Fruit fly (Drosophila melanogaster) whole organism, embryonic: Measurements from ENCODE around the gene CG4704.

ENCODE experiments used
- Aef1 ChIP-seq: fragments of 200-800 bp; sonication (Bioruptor generic); IDR thresholded peaks from 3 replicates; pipeline ENCODE4 v1.3.6; 2022; ENCODE audit warnings: missing biosample characterization, missing genetic modification characterization
- Antp ChIP-seq: fragments of 200-800 bp; sonication (Bioruptor generic); optimal IDR thresholded peaks from 3 replicates; lab custom pipeline; 2016; ENCODE audit warnings: missing biosample characterization, missing genetic modification characterization
- CG10654 ChIP-seq: fragments of 200-800 bp; sonication (Bioruptor generic); optimal IDR thresholded peaks from 2 replicates; lab custom pipeline; 2016; ENCODE audit warnings: missing biosample characterization, missing genetic modification characterization
- CG10959 ChIP-seq: fragments of 200-800 bp; sonication (Bioruptor generic); IDR thresholded peaks from 2 replicates; pipeline ENCODE4 v1.3.6; 2022; ENCODE audit warnings: missing biosample characterization, missing genetic modification characterization
- CG10979 ChIP-seq: fragments of 200-800 bp; sonication (Bioruptor generic); optimal IDR thresholded peaks from 2 replicates; lab custom pipeline; 2018; ENCODE audit warnings: missing biosample characterization, mild to moderate bottlenecking, missing genetic modification characterization, moderate library complexity
- CG12391 ChIP-seq: fragments of 200-800 bp; sonication (Bioruptor generic); optimal IDR thresholded peaks from 3 replicates; lab custom pipeline; 2018; ENCODE audit warnings: missing biosample characterization, mild to moderate bottlenecking, missing genetic modification characterization, moderate library complexity
- CG18619 ChIP-seq: fragments of 200-800 bp; sonication (Bioruptor generic); optimal IDR thresholded peaks from 3 replicates; lab custom pipeline; 2017; ENCODE audit warnings: missing biosample characterization, mild to moderate bottlenecking, missing genetic modification characterization
- CG18764 ChIP-seq: fragments of 200-800 bp; sonication (Bioruptor generic); optimal IDR thresholded peaks from 3 replicates; lab custom pipeline; 2016; ENCODE audit warnings: missing biosample characterization, missing genetic modification characterization
- CG30403 ChIP-seq: fragments of 200-800 bp; sonication (Bioruptor generic); optimal IDR thresholded peaks from 3 replicates; lab custom pipeline; 2016; ENCODE audit warnings: missing biosample characterization, missing genetic modification characterization
- CG43689 ChIP-seq: fragments of 200-800 bp; sonication (Bioruptor generic); IDR thresholded peaks from 2 replicates; pipeline ENCODE4 v1.3.6; 2022; ENCODE audit warnings: missing biosample characterization, missing genetic modification characterization
- CG6765 ChIP-seq: fragments of 200-800 bp; sonication (Bioruptor generic); optimal IDR thresholded peaks from 3 replicates; lab custom pipeline; 2017; ENCODE audit warnings: missing biosample characterization, mild to moderate bottlenecking, missing genetic modification characterization
- CG7928 ChIP-seq: fragments of 200-800 bp; sonication (Bioruptor generic); optimal IDR thresholded peaks from 2 replicates; lab custom pipeline; 2017; ENCODE audit warnings: missing biosample characterization, mild to moderate bottlenecking, missing genetic modification characterization
- CG9727 ChIP-seq: fragments of 200-800 bp; sonication (Bioruptor generic); optimal IDR thresholded peaks from 3 replicates; lab custom pipeline; 2017; ENCODE audit warnings: missing biosample characterization, mild to moderate bottlenecking, missing genetic modification characterization
- CG9876 ChIP-seq: fragments of 200-800 bp; sonication (Bioruptor generic); optimal IDR thresholded peaks from 2 replicates; lab custom pipeline; 2016; ENCODE audit warnings: missing biosample characterization, missing genetic modification characterization
- CHES-1-like ChIP-seq: fragments of 200-800 bp; sonication (Bioruptor generic); optimal IDR thresholded peaks from 2 replicates; lab custom pipeline; 2016; ENCODE audit warnings: missing biosample characterization, missing genetic modification characterization
- D19A ChIP-seq: fragments of 200-800 bp; optimal IDR thresholded peaks from 3 replicates; lab custom pipeline; 2019; ENCODE audit warnings: missing biosample characterization, mild to moderate bottlenecking, missing genetic modification characterization, moderate library complexity
- Dek ChIP-seq: fragments of 200-800 bp; sonication (Bioruptor generic); optimal IDR thresholded peaks from 3 replicates; lab custom pipeline; 2019; ENCODE audit warnings: missing biosample characterization, mild to moderate bottlenecking, missing genetic modification characterization, moderate library complexity
- Dp ChIP-seq: fragments of 200-800 bp; sonication (Bioruptor generic); optimal IDR thresholded peaks from 2 replicates; lab custom pipeline; 2018; ENCODE audit warnings: missing biosample characterization, mild to moderate bottlenecking, missing genetic modification characterization, moderate library complexity
- Fer2 ChIP-seq: fragments of 200-800 bp; sonication (Bioruptor generic); optimal IDR thresholded peaks from 2 replicates; lab custom pipeline; 2018; ENCODE audit warnings: missing biosample characterization, mild to moderate bottlenecking, missing genetic modification characterization, moderate library complexity
- GATAe ChIP-seq: fragments of 200-800 bp; sonication (Bioruptor generic); conservative IDR thresholded peaks from 2 replicates; pipeline ENCODE4 v1.3.6; 2022; ENCODE audit warnings: missing biosample characterization, missing genetic modification characterization
- HHEX ChIP-seq: fragments of 200-800 bp; sonication (Bioruptor generic); optimal IDR thresholded peaks from 3 replicates; lab custom pipeline; 2017; ENCODE audit warnings: missing biosample characterization, mild to moderate bottlenecking, missing genetic modification characterization, missing genetic modification reagents
- Hand ChIP-seq: fragments of 200-800 bp; sonication (Bioruptor generic); optimal IDR thresholded peaks from 2 replicates; lab custom pipeline; 2017; ENCODE audit warnings: mild to moderate bottlenecking, missing biosample characterization, missing genetic modification reagents, missing genetic modification characterization
- Hmr ChIP-seq: fragments of 200-800 bp; sonication (Bioruptor generic); optimal IDR thresholded peaks from 3 replicates; lab custom pipeline; 2017; ENCODE audit warnings: mild to moderate bottlenecking, missing biosample characterization, missing genetic modification reagents, missing genetic modification characterization
- Kr ChIP-seq: fragments of 200-800 bp; sonication (Bioruptor generic); optimal IDR thresholded peaks from 2 replicates; lab custom pipeline; 2017; ENCODE audit warnings: missing biosample characterization, mild to moderate bottlenecking, missing genetic modification characterization
- Lhr ChIP-seq: fragments of 200-800 bp; sonication (Bioruptor generic); optimal IDR thresholded peaks from 3 replicates; lab custom pipeline; 2017; ENCODE audit warnings: mild to moderate bottlenecking, missing biosample characterization, missing genetic modification reagents, missing genetic modification characterization
- Max ChIP-seq: fragments of 200-800 bp; sonication (Bioruptor generic); optimal IDR thresholded peaks from 2 replicates; lab custom pipeline; 2016; ENCODE audit warnings: missing biosample characterization, mild to moderate bottlenecking, missing genetic modification characterization
- NK7.1 ChIP-seq: fragments of 200-800 bp; sonication (Bioruptor generic); optimal IDR thresholded peaks from 3 replicates; lab custom pipeline; 2016; ENCODE audit warnings: missing biosample characterization, missing genetic modification characterization
- Taf1 ChIP-seq: fragments of 200-800 bp; sonication (Bioruptor generic); IDR thresholded peaks from 2 replicates; pipeline ENCODE4 v1.3.6; 2022; ENCODE audit warnings: missing biosample characterization, missing genetic modification characterization
- Trl ChIP-seq, 3 experiments: fragments of >200 bp in 2 of 3; fragments of 200-800 bp in 1 of 3; sonication (Bioruptor generic) in 1 of 3; optimal IDR thresholded peaks; 2 replicates in 1 of 3; 3 replicates in 2 of 3; lab custom pipeline; 2016 to 2017; ENCODE audit warnings: missing biosample characterization in 1 of 3, missing genetic modification characterization in 1 of 3
- gem ChIP-seq: fragments of 200-800 bp; sonication (Bioruptor generic); optimal IDR thresholded peaks from 2 replicates; lab custom pipeline; 2019; ENCODE audit warnings: missing biosample characterization, mild to moderate bottlenecking, missing genetic modification characterization, moderate library complexity
- ham ChIP-seq: fragments of 200-800 bp; sonication (Bioruptor generic); IDR thresholded peaks from 2 replicates; pipeline ENCODE4 v1.3.6; 2022; ENCODE audit warnings: missing biosample characterization, missing genetic modification characterization
- hkb ChIP-seq, 2 experiments: fragments of 200-800 bp in 1 of 2; fragments of >200 bp in 1 of 2; sonication (Bioruptor generic) in 1 of 2; IDR thresholded peaks in 1 of 2; optimal IDR thresholded peaks in 1 of 2; 2 replicates each; pipeline versions ENCODE4 v1.3.6 to Lab custom; 2017 to 2022; ENCODE audit warnings: missing biosample characterization in 1 of 2, missing genetic modification characterization in 1 of 2
- kni ChIP-seq: fragments of 200-800 bp; sonication (Bioruptor generic); optimal IDR thresholded peaks from 3 replicates; lab custom pipeline; 2017; ENCODE audit warnings: mild to moderate bottlenecking, missing biosample characterization, missing genetic modification reagents, missing genetic modification characterization
- lab ChIP-seq: fragments of 200-800 bp; sonication (Bioruptor generic); optimal IDR thresholded peaks from 3 replicates; lab custom pipeline; 2017; ENCODE audit warnings: missing biosample characterization, missing genetic modification characterization, mild to moderate bottlenecking, moderate library complexity, missing genetic modification reagents
- luna ChIP-seq: fragments of 200-800 bp; sonication (Bioruptor generic); optimal IDR thresholded peaks from 2 replicates; lab custom pipeline; 2016; ENCODE audit warnings: missing biosample characterization, missing genetic modification characterization
- oc ChIP-seq: fragments of 200-800 bp; sonication (Bioruptor generic); optimal IDR thresholded peaks from 2 replicates; lab custom pipeline; 2018; ENCODE audit warnings: missing biosample characterization, mild to moderate bottlenecking, missing genetic modification characterization, moderate library complexity
- org-1 ChIP-seq: fragments of 200-800 bp; sonication (Bioruptor generic); optimal IDR thresholded peaks from 2 replicates; lab custom pipeline; 2017; ENCODE audit warnings: missing biosample characterization, missing genetic modification characterization
- p53 ChIP-seq: fragments of 200-800 bp; sonication (Bioruptor generic); optimal IDR thresholded peaks from 2 replicates; lab custom pipeline; 2016; ENCODE audit warnings: missing biosample characterization, missing genetic modification characterization
- phol ChIP-seq: fragments of 200-800 bp; sonication (Bioruptor generic); optimal IDR thresholded peaks from 3 replicates; lab custom pipeline; 2018; ENCODE audit warnings: missing biosample characterization, mild to moderate bottlenecking, missing genetic modification characterization, moderate library complexity
- run ChIP-seq: fragments of 200-800 bp; sonication (Bioruptor generic); optimal IDR thresholded peaks from 3 replicates; lab custom pipeline; 2018; ENCODE audit warnings: missing biosample characterization, mild to moderate bottlenecking, missing genetic modification characterization
- sd ChIP-seq: fragments of 200-800 bp; sonication (Bioruptor generic); optimal IDR thresholded peaks from 3 replicates; lab custom pipeline; 2018; ENCODE audit warnings: missing biosample characterization, mild to moderate bottlenecking, missing genetic modification characterization, moderate library complexity
- sim ChIP-seq: fragments of 200-800 bp; sonication (Bioruptor generic); IDR thresholded peaks from 2 replicates; pipeline ENCODE4 v1.3.6; 2022; ENCODE audit warnings: missing biosample characterization, missing genetic modification characterization
- sisA ChIP-seq: fragments of 200-800 bp; sonication (Bioruptor generic); IDR thresholded peaks from 2 replicates; pipeline ENCODE4 v1.3.6; 2022; ENCODE audit warnings: missing biosample characterization, missing genetic modification characterization
- sob ChIP-seq: fragments of 200-800 bp; sonication (Bioruptor generic); IDR thresholded peaks from 2 replicates; pipeline ENCODE4 v1.3.6; 2022; ENCODE audit warnings: missing biosample characterization, missing genetic modification characterization
- sr ChIP-seq: fragments of 200-800 bp; sonication (Bioruptor generic); IDR thresholded peaks from 3 replicates; pipeline ENCODE4 v1.3.6; 2022; ENCODE audit warnings: missing biosample characterization, missing genetic modification characterization
- tio ChIP-seq: fragments of 200-800 bp; sonication (Bioruptor generic); optimal IDR thresholded peaks from 2 replicates; lab custom pipeline; 2017; ENCODE audit warnings: missing biosample characterization, missing genetic modification characterization, inconsistent platforms
- unc-4 ChIP-seq: fragments of 200-800 bp; sonication (Bioruptor generic); IDR thresholded peaks from 2 replicates; pipeline ENCODE4 v1.3.6; 2022; ENCODE audit warnings: missing biosample characterization, missing genetic modification characterization; ENCODE audit not compliant: partially characterized antibody
- unpg ChIP-seq: fragments of 200-800 bp; sonication (Bioruptor generic); optimal IDR thresholded peaks from 3 replicates; lab custom pipeline; 2018; ENCODE audit warnings: missing biosample characterization, mild to moderate bottlenecking, missing genetic modification characterization, moderate library complexity
- zen2 ChIP-seq: fragments of 200-800 bp; sonication (Bioruptor generic); IDR thresholded peaks from 3 replicates; pipeline ENCODE4 v1.3.6; 2022; ENCODE audit warnings: missing biosample characterization, missing genetic modification characterization; ENCODE audit not compliant: partially characterized antibody

Gene CG4704

dm6 chr3R:22861982-22862381 is 15.9 kb upstream of the CG4704 start (continued):
- 0 out of 2 replicates have a peak, but pooled peaks have one; percentile 22 for TF ChIP-seq ham (GFP tag; lab: Robert Waterston, UW)
- TF ChIP-seq Hmr (GFP tag; lab: Kevin White, UChicago) = peak; percentile 64
- 0 out of 2 replicates have a peak, but pooled peaks have one; percentile 47 for TF ChIP-seq sob
- TF ChIP-seq lab = peak; percentile 79
- TF ChIP-seq Dp = no peak
- peak; percentile 49 for TF ChIP-seq Dek (tag; lab: Kevin White, UChicago)
- peak; percentile 4 for TF ChIP-seq CG6765 (GFP tag; lab: Kevin White, UChicago)
- TF ChIP-seq sim (GFP tag; lab: Robert Waterston, UW) = 0 out of 2 replicates have a peak, but pooled peaks have one; percentile 11
- TF ChIP-seq CG10979 = no peak
- peak; percentile 43 for TF ChIP-seq oc (tag; lab: Kevin White, UChicago)
- TF ChIP-seq CG7928 (GFP tag; lab: Kevin White, UChicago) = no peak
- peak; percentile 47 for TF ChIP-seq sisA (GFP tag; lab: Robert Waterston, UW)
- TF ChIP-seq Kr (GFP tag; lab: Kevin White, UChicago) = no peak
- peak; percentile 27; the same call in 1 of the 3 replicates for TF ChIP-seq Aef1 (GFP tag; lab: Robert Waterston, UW)
- no peak for TF ChIP-seq hkb (optimal IDR thresholded peaks at IDR 0.05; lab: Kevin White, UChicago)
- peak; percentile 67 for TF ChIP-seq hkb (GFP tag; IDR thresholded peaks at IDR 0.05; lab: Robert Waterston, UW)
- TF ChIP-seq Antp = no peak
- TF ChIP-seq CG12391 = peak; percentile 56
- no peak for TF ChIP-seq sd (tag; lab: Kevin White, UChicago)
- TF ChIP-seq Lhr (GFP tag; lab: Kevin White, UChicago) = no peak
- peak; percentile 27 for TF ChIP-seq Hand (GFP tag; lab: Kevin White, UChicago)
- TF ChIP-seq gem = peak; percentile 78
- no peak for TF ChIP-seq p53 (GFP tag; lab: Kevin White, UChicago)
- TF ChIP-seq zen2 (GFP tag; lab: Robert Waterston, UW) = no peak
- TF ChIP-seq CG30403 (GFP tag; lab: Kevin White, UChicago) = peak; percentile 22
- TF ChIP-seq CG10654 (GFP tag; lab: Kevin White, UChicago) = no peak
- TF ChIP-seq CG9876 (GFP tag; lab: Kevin White, UChicago) = no peak
- TF ChIP-seq Fer2 (tag; lab: Kevin White, UChicago) = no peak
- TF ChIP-seq CG10959 (GFP tag; lab: Robert Waterston, UW) = 0 out of 2 replicates have a peak, but pooled peaks have one; percentile 20
- TF ChIP-seq unpg (GFP tag; lab: Kevin White, UChicago) = peak; percentile 68
- TF ChIP-seq D19A (tag; lab: Kevin White, UChicago) = no peak
- no peak for TF ChIP-seq sr (GFP tag; lab: Robert Waterston, UW)
- TF ChIP-seq CG18619 = peak; percentile 8
- peak; percentile 54 for TF ChIP-seq phol (tag; lab: Kevin White, UChicago)
- TF ChIP-seq CG9727 (GFP tag; lab: Kevin White, UChicago) = peak; percentile 35
- TF ChIP-seq run = peak; percentile 32
- no peak for TF ChIP-seq Max
- TF ChIP-seq Trl (optimal IDR thresholded peaks at IDR 0.05; lab: Kevin White, UChicago) = no peak
- peak; percentile 25 for TF ChIP-seq Trl (GFP tag; optimal IDR thresholded peaks at IDR 0.05; lab: Kevin White, UChicago)
- TF ChIP-seq GATAe (GFP tag; lab: Robert Waterston, UW) = no peak
- TF ChIP-seq CG18764 (GFP tag; lab: Kevin White, UChicago) = no peak
- no peak for TF ChIP-seq tio (GFP tag; lab: Kevin White, UChicago)
- TF ChIP-seq unc-4 = no peak
- no peak for TF ChIP-seq CHES-1-like (GFP tag; lab: Kevin White, UChicago)
- no peak for TF ChIP-seq kni (GFP tag; lab: Kevin White, UChicago)
- peak; percentile 45 for TF ChIP-seq org-1 (GFP tag; lab: Kevin White, UChicago)
- TF ChIP-seq CG43689 (GFP tag; lab: Robert Waterston, UW) = 0 out of 2 replicates have a peak, but pooled peaks have one; percentile 24
- TF ChIP-seq Taf1 (GFP tag; lab: Robert Waterston, UW) = no peak
- peak; percentile 39 for TF ChIP-seq HHEX (GFP tag; lab: Kevin White, UChicago)
- TF ChIP-seq NK7.1 (GFP tag; lab: Kevin White, UChicago) = peak; percentile 25
- TF ChIP-seq luna (GFP tag; lab: Kevin White, UChicago) = no peak
